Worm (Caenorhabditis elegans) whole organism, L4 larva: Measurements from ENCODE around the gene C46A5.6.
A peak's percentile ranks its signal among the peaks of the same experiment; 100 is the strongest.

Experiments used
- D1046.2 ChIP-seq: fragments of 200-800 bp; sonication (Bioruptor generic); IDR thresholded peaks from 2 replicates; pipeline ENCODE4 v1.3.6; 2022; ENCODE audit warnings: missing genetic modification characterization, missing compliant biosample characterization
- F49E8.2 ChIP-seq: sonication (generic microtip); optimal IDR thresholded peaks from 2 replicates; lab custom pipeline; 2016; ENCODE audit warnings: missing compliant biosample characterization, mild to moderate bottlenecking, missing genetic modification characterization, borderline replicate concordance
- R02D3.7 ChIP-seq: fragments of 150-350 bp; sonication (generic microtip); optimal IDR thresholded peaks from 3 replicates; lab custom pipeline; 2014; ENCODE audit warnings: missing biosample characterization, missing genetic modification characterization
- T20F7.1 ChIP-seq: fragments of 200-800 bp; sonication (Bioruptor generic); optimal IDR thresholded peaks from 2 replicates; lab custom pipeline; 2018; ENCODE audit warnings: mild to moderate bottlenecking, missing genetic modification characterization, missing compliant biosample characterization
- Y48G9A.11 ChIP-seq: fragments of 200-800 bp; sonication (Bioruptor generic); IDR thresholded peaks from 2 replicates; pipeline ENCODE4 v1.3.6; 2022; ENCODE audit warnings: missing genetic modification reagents, missing genetic modification characterization, missing compliant biosample characterization
- Y5F2A.4 ChIP-seq: fragments of 200-800 bp; sonication (Bioruptor generic); optimal IDR thresholded peaks from 2 replicates; lab custom pipeline; 2018; ENCODE audit warnings: mild to moderate bottlenecking, missing genetic modification characterization, missing compliant biosample characterization
- ZK546.5 ChIP-seq, 2 experiments: sonication (generic microtip); optimal IDR thresholded peaks; 2 replicates each; lab custom pipeline; 2017; ENCODE audit warnings: missing biosample characterization in 2 of 2, missing genetic modification characterization in 2 of 2
- aha-1 ChIP-seq: fragments of 150-350 bp; peaks from one replicate; lab custom pipeline; 2014; ENCODE audit warnings: missing biosample characterization, missing genetic modification characterization
- ama-1 ChIP-seq: fragments of 150-350 bp; optimal IDR thresholded peaks from 2 replicates; lab custom pipeline; 2014; ENCODE audit warnings: inconsistent platforms, mixed read lengths
- arid-1 ChIP-seq: fragments of 200-800 bp; sonication (Bioruptor generic); conservative IDR thresholded peaks from 2 replicates; pipeline ENCODE4 v1.3.6; 2022; ENCODE audit warnings: missing genetic modification reagents, missing genetic modification characterization, missing compliant biosample characterization
- ceh-32 ChIP-seq: sonication (generic microtip); optimal IDR thresholded peaks from 2 replicates; lab custom pipeline; 2016; ENCODE audit warnings: mild to moderate bottlenecking, missing genetic modification characterization, missing compliant biosample characterization; ENCODE audit not compliant: poor library complexity
- ceh-62 ChIP-seq: sonication (generic microtip); optimal IDR thresholded peaks from 2 replicates; lab custom pipeline; 2017; ENCODE audit warnings: missing biosample characterization, missing genetic modification characterization
- ctbp-1 ChIP-seq: fragments of 200-800 bp; sonication (Bioruptor generic); IDR thresholded peaks from 2 replicates; pipeline ENCODE4 v1.3.6; 2022; ENCODE audit warnings: missing genetic modification reagents, missing genetic modification characterization, missing compliant biosample characterization
- daf-12 ChIP-seq: fragments of 150-350 bp; optimal IDR thresholded peaks from 2 replicates; lab custom pipeline; 2014; ENCODE audit warnings: missing biosample characterization, missing genetic modification reagents, missing genetic modification characterization
- daf-16 ChIP-seq, 3 experiments: sonication (generic microtip); optimal IDR thresholded peaks; 2 replicates each; lab custom pipeline; 2016 to 2017; ENCODE audit warnings: missing genetic modification characterization in 3 of 3, missing genetic modification reagents in 3 of 3, mild to moderate bottlenecking in 2 of 3, missing compliant biosample characterization in 2 of 3, missing biosample characterization in 1 of 3, moderate library complexity in 1 of 3
- daf-19 ChIP-seq: fragments of 200-800 bp; sonication (Bioruptor generic); conservative IDR thresholded peaks from 2 replicates; pipeline ENCODE4 v1.3.6; 2022; ENCODE audit warnings: missing genetic modification characterization, missing compliant biosample characterization
- dmd-6 ChIP-seq: fragments of 200-800 bp; sonication (Bioruptor generic); IDR thresholded peaks from 2 replicates; pipeline ENCODE4 v1.3.6; 2022; ENCODE audit warnings: missing genetic modification reagents, missing genetic modification characterization, missing compliant biosample characterization
- dve-1 ChIP-seq: sonication (generic microtip); optimal IDR thresholded peaks from 2 replicates; lab custom pipeline; 2017; ENCODE audit warnings: antibody characterized with exemption, mild to moderate bottlenecking, missing genetic modification characterization, missing compliant biosample characterization; ENCODE audit not compliant: insufficient read depth
- egl-27 ChIP-seq: sonication (generic microtip); optimal IDR thresholded peaks from 3 replicates; lab custom pipeline; 2017; ENCODE audit warnings: missing biosample characterization, missing genetic modification reagents, missing genetic modification characterization
- hlh-11 ChIP-seq: fragments of 200-800 bp; sonication (Bioruptor generic); optimal IDR thresholded peaks from 2 replicates; lab custom pipeline; 2018; ENCODE audit warnings: mild to moderate bottlenecking, missing genetic modification characterization, missing compliant biosample characterization
- lin-38 ChIP-seq: fragments of 200-800 bp; sonication (Bioruptor generic); IDR thresholded peaks from 2 replicates; pipeline ENCODE4 v1.3.6; 2022; ENCODE audit warnings: missing genetic modification reagents, missing genetic modification characterization, missing compliant biosample characterization
- lir-3 ChIP-seq: sonication (generic microtip); optimal IDR thresholded peaks from 2 replicates; lab custom pipeline; 2016; ENCODE audit warnings: mild to moderate bottlenecking, missing genetic modification characterization, missing compliant biosample characterization
- lsy-2 ChIP-seq, 2 experiments: fragments of 150-350 bp in 1 of 2; sonication (generic microtip) in 1 of 2; optimal IDR thresholded peaks; 2 replicates each; lab custom pipeline; 2014 to 2017; ENCODE audit warnings: missing biosample characterization in 2 of 2, missing genetic modification characterization in 2 of 2
- mdt-29 ChIP-seq: fragments of 200-800 bp; sonication (Bioruptor generic); IDR thresholded peaks from 2 replicates; pipeline ENCODE4 v1.3.6; 2022; ENCODE audit warnings: missing genetic modification reagents, missing genetic modification characterization, missing compliant biosample characterization
- nhr-111 ChIP-seq: fragments of 200-800 bp; sonication (Bioruptor generic); optimal IDR thresholded peaks from 2 replicates; lab custom pipeline; 2018; ENCODE audit warnings: mild to moderate bottlenecking, missing genetic modification characterization, missing compliant biosample characterization
- nhr-28 ChIP-seq: fragments of 150-350 bp; optimal IDR thresholded peaks from 2 replicates; lab custom pipeline; 2014; ENCODE audit warnings: missing biosample characterization, missing genetic modification characterization
- nhr-77 ChIP-seq: fragments of 150-350 bp; optimal IDR thresholded peaks from 2 replicates; lab custom pipeline; 2014; ENCODE audit warnings: missing biosample characterization, missing genetic modification characterization
- pha-4 ChIP-seq, 2 experiments: fragments of 150-350 bp in 1 of 2; fragments of 200-800 bp in 1 of 2; sonication (Bioruptor generic) in 1 of 2; IDR thresholded peaks in 1 of 2; optimal IDR thresholded peaks in 1 of 2; 2 replicates each; pipeline versions ENCODE4 v1.3.6 to Lab custom; 2014 to 2022; ENCODE audit warnings: missing genetic modification characterization in 2 of 2, missing genetic modification reagents in 2 of 2, missing biosample characterization in 1 of 2, missing compliant biosample characterization in 1 of 2
- php-3 ChIP-seq: fragments of 200-800 bp; sonication (Bioruptor generic); IDR thresholded peaks from 2 replicates; pipeline ENCODE4 v1.3.6; 2022; ENCODE audit warnings: missing genetic modification reagents, missing genetic modification characterization, missing compliant biosample characterization
- pqm-1 ChIP-seq: sonication (generic microtip); optimal IDR thresholded peaks from 2 replicates; lab custom pipeline; 2017; ENCODE audit warnings: missing biosample characterization, missing genetic modification characterization
- rbr-2 ChIP-seq: sonication (generic microtip); optimal IDR thresholded peaks from 2 replicates; lab custom pipeline; 2016; ENCODE audit warnings: missing genotype, missing genetic modification characterization, missing compliant biosample characterization
- sdz-12 ChIP-seq: fragments of 200-800 bp; sonication (Bioruptor generic); optimal IDR thresholded peaks from 2 replicates; lab custom pipeline; 2018; ENCODE audit warnings: mild to moderate bottlenecking, missing genetic modification characterization, missing compliant biosample characterization
- snpc-1.2 ChIP-seq: fragments of 200-800 bp; sonication (Bioruptor generic); IDR thresholded peaks from 2 replicates; pipeline ENCODE4 v1.3.6; 2022; ENCODE audit warnings: missing genetic modification reagents, missing genetic modification characterization, missing compliant biosample characterization
- unc-130 ChIP-seq: sonication (generic microtip); optimal IDR thresholded peaks from 2 replicates; lab custom pipeline; 2016; ENCODE audit warnings: missing genetic modification reagents, missing genetic modification characterization, missing compliant biosample characterization
- unc-62 ChIP-seq, 3 experiments: fragments of 150-350 bp in 1 of 3; sonication (generic microtip); optimal IDR thresholded peaks in 2 of 3; peaks in 1 of 3; 1 replicate in 1 of 3; 2 replicates in 2 of 3; lab custom pipeline; 2014 to 2017; ENCODE audit warnings: missing biosample characterization in 3 of 3, missing genetic modification characterization in 3 of 3, missing genetic modification reagents in 3 of 3, missing genotype in 1 of 3
- vab-7 ChIP-seq: fragments of 200-800 bp; sonication (Bioruptor generic); IDR thresholded peaks from 2 replicates; pipeline ENCODE4 v1.3.6; 2022; ENCODE audit warnings: missing genetic modification reagents, missing genetic modification characterization, missing compliant biosample characterization
- zag-1 ChIP-seq: fragments of 150-350 bp; optimal IDR thresholded peaks from 2 replicates; lab custom pipeline; 2014; ENCODE audit warnings: missing biosample characterization, missing genetic modification characterization
- zip-2 ChIP-seq: fragments of 150-350 bp; optimal IDR thresholded peaks from 2 replicates; lab custom pipeline; 2014; ENCODE audit warnings: missing biosample characterization, missing genetic modification characterization
- ztf-11 ChIP-seq: fragments of 150-350 bp; optimal IDR thresholded peaks from 2 replicates; lab custom pipeline; 2014; ENCODE audit warnings: missing biosample characterization, missing genetic modification characterization

The C46A5.6 gene

DNA sequence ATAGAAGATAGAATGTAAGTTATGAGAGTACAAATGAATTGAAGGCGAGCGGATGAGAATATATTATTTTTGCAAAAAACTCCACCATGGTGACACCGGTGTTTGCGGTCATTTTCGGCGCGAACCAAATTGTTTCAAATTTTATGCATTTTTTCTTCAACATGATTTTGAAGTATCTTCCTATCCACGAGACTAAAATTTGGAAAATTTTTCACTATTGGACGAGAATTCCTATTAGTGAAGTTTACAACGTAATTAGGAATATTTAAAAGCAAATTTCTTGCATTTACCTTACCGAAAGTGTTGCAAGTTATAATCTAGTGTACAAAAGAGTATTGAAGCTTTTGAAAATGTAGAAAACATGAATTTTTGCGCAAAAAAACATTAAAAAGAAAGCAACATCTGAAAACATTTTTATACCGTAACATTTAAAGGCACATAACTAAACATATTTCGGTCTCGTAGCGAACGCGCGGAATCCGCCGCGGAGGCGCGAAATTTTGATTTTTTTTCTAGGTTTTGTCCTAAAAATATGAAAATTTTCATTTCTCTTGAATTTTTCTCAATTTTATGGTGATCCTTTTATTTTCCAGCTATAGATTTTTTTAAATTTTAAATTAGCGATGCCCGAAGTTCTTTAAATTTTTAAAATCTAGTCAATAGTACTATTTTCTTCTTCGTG lies 32.9 kb upstream of the C46A5.6 start, which contains the start of gene sgo-1:
Gene sgo-1 (minus strand): TSS at position 51 of the 682 bp plus-strand sequence.
- TF ChIP-seq pha-4 (GFP tag; IDR thresholded peaks at IDR 0.05; lab: Robert Waterston, UW) (no peak), pha-4 (tag; optimal IDR thresholded peaks at IDR 0.05; lab: Kevin White, UChicago) (no peak), lin-38 (GFP tag; lab: Robert Waterston, UW) (peak; percentile 85), daf-19 (GFP tag; lab: Robert Waterston, UW) (no peak), unc-130 (GFP tag; lab: Kevin White, UChicago) (peak; percentile 83), Y48G9A.11 (peak; percentile 87), zip-2 (no peak), zag-1 (tag; lab: Kevin White, UChicago) (no peak), egl-27 (tag; lab: Kevin White, UChicago) (no peak), snpc-1.2 (peak; percentile 87), arid-1 (0 out of 2 replicates have a peak, but pooled peaks have one; percentile 51), ceh-62 (tag; lab: Kevin White, UChicago) (no peak), ama-1 (lab: Kevin White, UChicago) (no peak), F49E8.2 (tag; lab: Kevin White, UChicago) (peak; percentile 91), unc-62 (GFP tag; optimal IDR thresholded peaks at IDR 0.05 in 1 of 2; lab: Kevin White, UChicago) (no peak), unc-62 (tag; optimal IDR thresholded peaks at IDR 0.05; lab: Kevin White, UChicago) (no peak), nhr-111 (GFP tag; lab: Kevin White, UChicago) (no peak), ZK546.5 (tag; optimal IDR thresholded peaks at IDR 0.05; lab: Kevin White, UChicago) (no peak), ceh-32 (tag; lab: Kevin White, UChicago) (no peak)

DNA sequence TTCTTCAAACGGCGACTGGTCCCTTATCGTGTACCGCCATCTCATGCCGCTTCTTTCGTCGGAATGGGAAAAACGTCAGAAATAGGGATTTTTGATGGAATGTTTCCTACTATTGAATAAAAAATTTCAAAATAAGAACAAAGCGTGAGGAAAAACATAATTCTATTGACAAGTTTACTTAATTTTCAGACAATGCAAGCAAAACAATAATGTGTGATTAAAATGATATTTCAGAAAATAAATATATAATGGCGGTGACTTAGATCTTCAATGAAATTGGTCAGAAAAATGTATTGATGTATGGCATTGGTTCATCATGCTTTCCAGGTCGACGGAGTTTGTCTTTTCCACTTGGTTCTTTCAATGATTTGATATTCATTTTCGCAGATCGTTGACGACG lies 31.1 kb upstream of the C46A5.6 start, which contains the start of gene ntp-1:
Gene ntp-1 (minus strand): TSS at position 101 of the 400 bp plus-strand sequence.
- TF ChIP-seq Y5F2A.4 (no peak), nhr-77 (no peak), lsy-2 (tag; optimal IDR thresholded peaks at IDR 0.05; lab: Kevin White, UChicago) (no peak), ztf-11 (tag; lab: Kevin White, UChicago) (no peak), lin-38 (GFP tag; lab: Robert Waterston, UW) (no peak), snpc-1.2 (no peak), mdt-29 (no peak), pha-4 (GFP tag; IDR thresholded peaks at IDR 0.05; lab: Robert Waterston, UW) (no peak), pha-4 (tag; optimal IDR thresholded peaks at IDR 0.05; lab: Kevin White, UChicago) (no peak), D1046.2 (GFP tag; lab: Robert Waterston, UW) (no peak), zip-2 (no peak), dve-1 (tag; lab: Kevin White, UChicago) (no peak), rbr-2 (tag; lab: Kevin White, UChicago) (no peak), unc-62 (GFP tag; optimal IDR thresholded peaks at IDR 0.05 in 1 of 2; lab: Kevin White, UChicago) (no peak), unc-62 (tag; optimal IDR thresholded peaks at IDR 0.05; lab: Kevin White, UChicago) (no peak), sdz-12 (GFP tag; lab: Kevin White, UChicago) (no peak), daf-12 (tag; lab: Kevin White, UChicago) (no peak), ama-1 (lab: Kevin White, UChicago) (no peak), vab-7 (GFP tag; lab: Robert Waterston, UW) (no peak), ctbp-1 (no peak), lir-3 (tag; lab: Kevin White, UChicago) (no peak)

ce11 chrIV:7791821-7792446 lies 28.3 kb upstream of the C46A5.6 start, which contains the start of gene C33H5.13:
C33H5.13 (minus strand) TSS chrIV:7792263.
- TF ChIP-seq R02D3.7 (tag; lab: Kevin White, UChicago) (no peak), dve-1 (tag; lab: Kevin White, UChicago) (peak; percentile 50), D1046.2 (GFP tag; lab: Robert Waterston, UW) (no peak), nhr-28 (tag; lab: Kevin White, UChicago) (peak; percentile 49), T20F7.1 (GFP tag; lab: Kevin White, UChicago) (peak; percentile 18), dmd-6 (peak; percentile 8; the same call in 1 of the 2 replicates), daf-16 (GFP tag; optimal IDR thresholded peaks at IDR 0.05; lab: Kevin White, UChicago) (no peak), daf-16 (tag; optimal IDR thresholded peaks at IDR 0.05; lab: Kevin White, UChicago) (peak; percentile 44), aha-1 (tag; lab: Kevin White, UChicago) (peak; percentile 71), nhr-77 (peak; percentile 43), lsy-2 (tag; optimal IDR thresholded peaks at IDR 0.05; lab: Kevin White, UChicago) (peak in 1 of 2 experiments; percentile 18), hlh-11 (tag; lab: Kevin White, UChicago) (peak; percentile 61), pqm-1 (tag; lab: Kevin White, UChicago) (peak; percentile 90), php-3 (no peak)
